Fruit fly (Drosophila melanogaster) whole organism: ENCODE data around the gene daed.

Experiments
- CG8478 ChIP-seq: fragments of >200 bp; optimal IDR thresholded peaks from 2 replicates; lab custom pipeline; 2018; ENCODE audit warnings: inconsistent platforms
- Dll ChIP-seq: fragments of >200 bp; optimal IDR thresholded peaks from 2 replicates; lab custom pipeline; 2017
- EcR ChIP-seq, 2 experiments: fragments of >200 bp; optimal IDR thresholded peaks; 2 replicates each; lab custom pipeline; 2017; ENCODE audit warnings: missing biosample characterization in 2 of 2, missing genetic modification characterization in 2 of 2, missing genetic modification reagents in 2 of 2

DNA sequence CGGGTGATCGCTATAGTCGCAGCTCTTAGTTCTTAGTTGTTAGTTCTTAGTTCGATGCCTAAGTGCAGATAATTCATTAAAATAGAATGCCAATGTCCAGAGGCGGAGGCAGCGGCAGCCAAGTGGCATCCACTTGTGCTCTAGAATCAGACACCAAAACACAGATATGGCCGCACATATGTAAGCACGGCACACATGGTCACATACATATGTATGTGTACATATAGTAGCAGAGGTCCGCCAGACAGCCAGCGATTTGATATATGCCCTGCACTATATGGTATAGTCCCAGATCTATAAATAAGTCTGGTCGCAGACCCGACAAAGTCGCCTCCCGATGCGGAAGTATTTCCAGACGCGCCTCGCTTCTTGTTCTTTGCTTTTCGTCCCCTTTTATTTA lies 35.4 kb downstream of the daed start:
- TF ChIP-seq EcR (GFP tag; optimal IDR thresholded peaks at IDR 0.05; lab: Kevin White, UChicago): no peak
- no peak for TF ChIP-seq Dll (lab: Kevin White, UChicago)
- no peak for TF ChIP-seq CG8478 (lab: Kevin White, UChicago)
